Fruit fly (Drosophila melanogaster) whole organism, embryonic: ENCODE measurements around the gene Ptp36E.

Source experiments
- Bdp1 ChIP-seq: fragments of 200-800 bp; sonication (Bioruptor generic); optimal IDR thresholded peaks from 3 replicates; lab custom pipeline; 2016; ENCODE audit warnings: missing biosample characterization, missing genetic modification characterization
- CG1024 ChIP-seq: fragments of 200-800 bp; sonication (Bioruptor generic); IDR thresholded peaks from 2 replicates; pipeline ENCODE4 v1.3.6; 2022; ENCODE audit warnings: missing biosample characterization, missing genetic modification characterization
- CG10565 ChIP-seq: fragments of 200-800 bp; sonication (Bioruptor generic); optimal IDR thresholded peaks from 3 replicates; lab custom pipeline; 2016; ENCODE audit warnings: missing biosample characterization, mild to moderate bottlenecking, missing genetic modification characterization
- CG17328 ChIP-seq: fragments of 200-800 bp; sonication (Bioruptor generic); IDR thresholded peaks from 2 replicates; pipeline ENCODE4 v1.3.6; 2022; ENCODE audit warnings: missing biosample characterization, missing genetic modification characterization
- CG17912 ChIP-seq: fragments of 200-800 bp; sonication (Bioruptor generic); optimal IDR thresholded peaks from 2 replicates; lab custom pipeline; 2018; ENCODE audit warnings: missing biosample characterization, mild to moderate bottlenecking, missing genetic modification characterization
- CG18262 ChIP-seq: fragments of 200-800 bp; optimal IDR thresholded peaks from 3 replicates; lab custom pipeline; 2019; ENCODE audit warnings: missing biosample characterization, mild to moderate bottlenecking, missing genetic modification characterization, moderate library complexity
- CG18476 ChIP-seq: fragments of 200-800 bp; sonication (Bioruptor generic); optimal IDR thresholded peaks from 2 replicates; lab custom pipeline; 2016; ENCODE audit warnings: missing biosample characterization, mild to moderate bottlenecking, missing genetic modification characterization
- CG2712 ChIP-seq: fragments of 200-800 bp; optimal IDR thresholded peaks from 3 replicates; lab custom pipeline; 2019; ENCODE audit warnings: missing biosample characterization, mild to moderate bottlenecking, missing genetic modification characterization, moderate library complexity
- CG30431 ChIP-seq: fragments of 200-800 bp; sonication (Bioruptor generic); optimal IDR thresholded peaks from 2 replicates; lab custom pipeline; 2017; ENCODE audit warnings: missing biosample characterization, missing genetic modification characterization
- CG32767 ChIP-seq: fragments of 200-800 bp; sonication (Bioruptor generic); IDR thresholded peaks from 2 replicates; pipeline ENCODE4 v1.3.6; 2022; ENCODE audit warnings: missing biosample characterization, missing genetic modification characterization
- CG34422 ChIP-seq: fragments of 200-800 bp; sonication (Bioruptor generic); IDR thresholded peaks from 3 replicates; pipeline ENCODE4 v1.3.6; 2022; ENCODE audit warnings: missing biosample characterization, missing genetic modification characterization
- CG43689 ChIP-seq: fragments of 200-800 bp; sonication (Bioruptor generic); IDR thresholded peaks from 2 replicates; pipeline ENCODE4 v1.3.6; 2022; ENCODE audit warnings: missing biosample characterization, missing genetic modification characterization
- CG4730 ChIP-seq: fragments of 200-800 bp; sonication (Bioruptor generic); IDR thresholded peaks from 2 replicates; pipeline ENCODE4 v1.3.6; 2022; ENCODE audit warnings: missing biosample characterization, missing genetic modification characterization
- CG5953 ChIP-seq: fragments of 200-800 bp; sonication (Bioruptor generic); IDR thresholded peaks from 2 replicates; pipeline ENCODE4 v1.3.6; 2022; ENCODE audit warnings: missing biosample characterization, missing genetic modification characterization
- CG6254 ChIP-seq: fragments of 200-800 bp; sonication (Bioruptor generic); optimal IDR thresholded peaks from 3 replicates; lab custom pipeline; 2017; ENCODE audit warnings: mild to moderate bottlenecking, missing biosample characterization, missing genetic modification reagents, missing genetic modification characterization
- CG9437 ChIP-seq: fragments of 200-800 bp; sonication (Bioruptor generic); optimal IDR thresholded peaks from 2 replicates; lab custom pipeline; 2018; ENCODE audit warnings: missing biosample characterization, mild to moderate bottlenecking, missing genetic modification characterization
- CTCF ChIP-seq: fragments of 200-800 bp; sonication (Bioruptor generic); optimal IDR thresholded peaks from 2 replicates; lab custom pipeline; 2017; ENCODE audit warnings: missing biosample characterization, mild to moderate bottlenecking, missing genetic modification characterization, moderate library complexity
- Dad ChIP-seq: fragments of 200-800 bp; sonication (Bioruptor generic); optimal IDR thresholded peaks from 3 replicates; lab custom pipeline; 2016; ENCODE audit warnings: missing biosample characterization, missing genetic modification characterization
- Fer2 ChIP-seq: fragments of 200-800 bp; sonication (Bioruptor generic); optimal IDR thresholded peaks from 2 replicates; lab custom pipeline; 2018; ENCODE audit warnings: missing biosample characterization, mild to moderate bottlenecking, missing genetic modification characterization, moderate library complexity
- GATAe ChIP-seq: fragments of 200-800 bp; sonication (Bioruptor generic); conservative IDR thresholded peaks from 2 replicates; pipeline ENCODE4 v1.3.6; 2022; ENCODE audit warnings: missing biosample characterization, missing genetic modification characterization
- HLHmδ ChIP-seq: fragments of 200-800 bp; sonication (Bioruptor generic); optimal IDR thresholded peaks from 2 replicates; lab custom pipeline; 2018; ENCODE audit warnings: missing biosample characterization, mild to moderate bottlenecking, missing genetic modification characterization, moderate library complexity
- Hand ChIP-seq: fragments of 200-800 bp; sonication (Bioruptor generic); optimal IDR thresholded peaks from 2 replicates; lab custom pipeline; 2017; ENCODE audit warnings: mild to moderate bottlenecking, missing biosample characterization, missing genetic modification reagents, missing genetic modification characterization
- Hey ChIP-seq: fragments of 200-800 bp; sonication (Bioruptor generic); optimal IDR thresholded peaks from 3 replicates; lab custom pipeline; 2018; ENCODE audit warnings: missing biosample characterization, mild to moderate bottlenecking, missing genetic modification characterization
- Hr3 ChIP-seq: fragments of 200-800 bp; sonication (Bioruptor generic); optimal IDR thresholded peaks from 3 replicates; lab custom pipeline; 2016; ENCODE audit warnings: missing biosample characterization, missing genetic modification characterization
- Lpt ChIP-seq: fragments of >200 bp; optimal IDR thresholded peaks from 2 replicates; lab custom pipeline; 2018; ENCODE audit warnings: missing biosample characterization, missing genetic modification characterization
- MESR4 ChIP-seq: fragments of 200-800 bp; sonication (Bioruptor generic); optimal IDR thresholded peaks from 2 replicates; lab custom pipeline; 2018; ENCODE audit warnings: missing biosample characterization, mild to moderate bottlenecking, missing genetic modification characterization, moderate library complexity
- Max ChIP-seq: fragments of 200-800 bp; sonication (Bioruptor generic); optimal IDR thresholded peaks from 2 replicates; lab custom pipeline; 2016; ENCODE audit warnings: missing biosample characterization, mild to moderate bottlenecking, missing genetic modification characterization
- Neu2 ChIP-seq: fragments of 200-800 bp; sonication (Bioruptor generic); optimal IDR thresholded peaks from 3 replicates; lab custom pipeline; 2016; ENCODE audit warnings: missing biosample characterization, missing genetic modification characterization, borderline replicate concordance
- Opbp ChIP-seq: fragments of 200-800 bp; sonication (Bioruptor generic); IDR thresholded peaks from 3 replicates; pipeline ENCODE4 v1.3.6; 2022; ENCODE audit warnings: missing biosample characterization, missing genetic modification characterization; ENCODE audit not compliant: partially characterized antibody
- PHDP ChIP-seq: fragments of 200-800 bp; sonication (Bioruptor generic); optimal IDR thresholded peaks from 3 replicates; lab custom pipeline; 2018; ENCODE audit warnings: missing biosample characterization, mild to moderate bottlenecking, missing genetic modification characterization, moderate library complexity
- Scr ChIP-seq: fragments of 200-800 bp; sonication (Bioruptor generic); IDR thresholded peaks from 2 replicates; pipeline ENCODE4 v1.3.6; 2022; ENCODE audit warnings: missing biosample characterization, missing genetic modification characterization; ENCODE audit not compliant: partially characterized antibody
- Side ChIP-seq: fragments of 200-800 bp; sonication (Bioruptor generic); optimal IDR thresholded peaks from 2 replicates; lab custom pipeline; 2016; ENCODE audit warnings: missing biosample characterization, missing genetic modification characterization
- Sox102F ChIP-seq: fragments of 200-800 bp; sonication (Bioruptor generic); optimal IDR thresholded peaks from 2 replicates; lab custom pipeline; 2018; ENCODE audit warnings: missing biosample characterization, mild to moderate bottlenecking, missing genetic modification characterization, moderate library complexity
- TFAM ChIP-seq: fragments of 200-800 bp; sonication (Bioruptor generic); optimal IDR thresholded peaks from 2 replicates; lab custom pipeline; 2017; ENCODE audit warnings: missing biosample characterization, missing genetic modification characterization, inconsistent platforms
- cas ChIP-seq: fragments of 200-800 bp; sonication (Bioruptor generic); IDR thresholded peaks from 2 replicates; pipeline ENCODE4 v1.3.6; 2022; ENCODE audit warnings: missing biosample characterization, missing genetic modification characterization
- en ChIP-seq: fragments of 200-800 bp; sonication (Bioruptor generic); optimal IDR thresholded peaks from 2 replicates; lab custom pipeline; 2016; ENCODE audit warnings: missing biosample characterization, missing genetic modification characterization
- ewg ChIP-seq: fragments of 200-800 bp; sonication (Bioruptor generic); optimal IDR thresholded peaks from 3 replicates; lab custom pipeline; 2017; ENCODE audit warnings: mild to moderate bottlenecking, missing biosample characterization, missing genetic modification reagents, missing genetic modification characterization
- fd3F ChIP-seq: fragments of 200-800 bp; sonication (Bioruptor generic); optimal IDR thresholded peaks from 2 replicates; lab custom pipeline; 2018; ENCODE audit warnings: missing biosample characterization, mild to moderate bottlenecking, missing genetic modification characterization, moderate library complexity
- ham ChIP-seq: fragments of 200-800 bp; sonication (Bioruptor generic); IDR thresholded peaks from 2 replicates; pipeline ENCODE4 v1.3.6; 2022; ENCODE audit warnings: missing biosample characterization, missing genetic modification characterization
- hb ChIP-seq: fragments of 200-800 bp; sonication (Bioruptor generic); IDR thresholded peaks from 3 replicates; pipeline ENCODE4 v1.3.6; 2022; ENCODE audit warnings: missing biosample characterization, missing genetic modification characterization; ENCODE audit not compliant: partially characterized antibody
- her ChIP-seq: fragments of 200-800 bp; sonication (Bioruptor generic); optimal IDR thresholded peaks from 2 replicates; lab custom pipeline; 2016; ENCODE audit warnings: missing biosample characterization, missing genetic modification characterization
- hth ChIP-seq: fragments of >200 bp; optimal IDR thresholded peaks from 2 replicates; lab custom pipeline; 2017; ENCODE audit warnings: inconsistent platforms
- odd ChIP-seq: fragments of 200-800 bp; sonication (Bioruptor generic); optimal IDR thresholded peaks from 2 replicates; lab custom pipeline; 2017; ENCODE audit warnings: missing biosample characterization, mild to moderate bottlenecking, missing genetic modification characterization
- p53 ChIP-seq: fragments of 200-800 bp; sonication (Bioruptor generic); optimal IDR thresholded peaks from 2 replicates; lab custom pipeline; 2016; ENCODE audit warnings: missing biosample characterization, missing genetic modification characterization
- sr ChIP-seq: fragments of 200-800 bp; sonication (Bioruptor generic); IDR thresholded peaks from 3 replicates; pipeline ENCODE4 v1.3.6; 2022; ENCODE audit warnings: missing biosample characterization, missing genetic modification characterization
- ssp ChIP-seq: fragments of 200-800 bp; sonication (Bioruptor generic); IDR thresholded peaks from 2 replicates; pipeline ENCODE4 v1.3.6; 2022; ENCODE audit warnings: missing biosample characterization, missing genetic modification characterization
- sug ChIP-seq: fragments of 200-800 bp; optimal IDR thresholded peaks from 2 replicates; lab custom pipeline; 2019; ENCODE audit warnings: missing biosample characterization, mild to moderate bottlenecking, missing genetic modification characterization, moderate library complexity
- tap ChIP-seq: fragments of 200-800 bp; optimal IDR thresholded peaks from 3 replicates; lab custom pipeline; 2019; ENCODE audit warnings: missing biosample characterization, mild to moderate bottlenecking, missing genetic modification characterization, moderate library complexity
- tgo ChIP-seq: fragments of 200-800 bp; sonication (Bioruptor generic); IDR thresholded peaks from 3 replicates; pipeline ENCODE4 v1.3.6; 2022; ENCODE audit warnings: missing biosample characterization, missing genetic modification characterization
- trh ChIP-seq: fragments of 200-800 bp; sonication (Bioruptor generic); optimal IDR thresholded peaks from 2 replicates; lab custom pipeline; 2016; ENCODE audit warnings: missing biosample characterization, missing genetic modification characterization
- unpg ChIP-seq: fragments of 200-800 bp; sonication (Bioruptor generic); optimal IDR thresholded peaks from 3 replicates; lab custom pipeline; 2018; ENCODE audit warnings: missing biosample characterization, mild to moderate bottlenecking, missing genetic modification characterization, moderate library complexity

The Ptp36E gene

dm6 chr2L:18150393-18151133 lies 34.2 kb downstream of the Ptp36E start (continued):
- TF ChIP-seq CG1024 (GFP tag; lab: Robert Waterston, UW) (no peak), hb (no peak), unpg (GFP tag; lab: Kevin White, UChicago) (peak; percentile 8), Bdp1 (GFP tag; lab: Kevin White, UChicago) (no peak), CG9437 (GFP tag; lab: Kevin White, UChicago) (peak; percentile 66), HLHmδ (GFP tag; lab: Kevin White, UChicago) (no peak), CG34422 (GFP tag; lab: Robert Waterston, UW) (no peak; the same call in 2 of the 3 replicates), MESR4 (no peak), odd (GFP tag; lab: Kevin White, UChicago) (no peak), CG10565 (GFP tag; lab: Kevin White, UChicago) (no peak), fd3F (peak; percentile 5), hth (lab: Kevin White, UChicago) (no peak), Neu2 (GFP tag; lab: Kevin White, UChicago) (no peak), Dad (GFP tag; lab: Kevin White, UChicago) (no peak), sr (GFP tag; lab: Robert Waterston, UW) (no peak), her (no peak), ewg (no peak), Hey (no peak), sug (no peak), Max (GFP tag; lab: Kevin White, UChicago) (no peak), PHDP (peak; percentile 11), Hand (GFP tag; lab: Kevin White, UChicago) (no peak), ham (GFP tag; lab: Robert Waterston, UW) (no peak), CG2712 (tag; lab: Kevin White, UChicago) (peak; percentile 39), Opbp (GFP tag; lab: Robert Waterston, UW) (0 out of 3 replicates have a peak, but pooled peaks have one; percentile 24), trh (GFP tag; lab: Kevin White, UChicago) (no peak), CG32767 (GFP tag; lab: Robert Waterston, UW) (no peak), Fer2 (tag; lab: Kevin White, UChicago) (peak; percentile 20), CG17328 (peak; percentile 53; the same call in 1 of the 2 replicates), CG4730 (GFP tag; lab: Robert Waterston, UW) (peak; percentile 37; the same call in 1 of the 2 replicates), CG18476 (peak; percentile 33), CG43689 (GFP tag; lab: Robert Waterston, UW) (no peak), Side (no peak), CG6254 (GFP tag; lab: Kevin White, UChicago) (no peak), CTCF (GFP tag; lab: Kevin White, UChicago) (no peak), en (GFP tag; lab: Kevin White, UChicago) (no peak), GATAe (GFP tag; lab: Robert Waterston, UW) (peak; percentile 23; the same call in 1 of the 2 replicates), CG17912 (no peak), CG30431 (GFP tag; lab: Kevin White, UChicago) (no peak), TFAM (GFP tag; lab: Kevin White, UChicago) (no peak), tgo (GFP tag; lab: Robert Waterston, UW) (peak; percentile 48; the same call in 2 of the 3 replicates), tap (tag; lab: Kevin White, UChicago) (no peak), Lpt (no peak), CG5953 (no peak), Sox102F (GFP tag; lab: Kevin White, UChicago) (no peak), Scr (GFP tag; lab: Robert Waterston, UW) (no peak), CG18262 (tag; lab: Kevin White, UChicago) (no peak), p53 (GFP tag; lab: Kevin White, UChicago) (no peak), cas (GFP tag; lab: Robert Waterston, UW) (no peak), Hr3 (GFP tag; lab: Kevin White, UChicago) (peak; percentile 10), ssp (0 out of 2 replicates have a peak, but pooled peaks have one; percentile 14)
